Worm (Caenorhabditis elegans): ENCODE measurements around the gene gfm-1.

The gfm-1 gene

ce11 chrII:13148247-13148646, 31.0 kb downstream of the gfm-1 start:
- TF ChIP-seq aha-1 (tag): peak; percentile 5
- TF ChIP-seq nhr-28 (tag; optimal IDR thresholded peaks at IDR 0.05): peak; percentile 30
- no peak for TF ChIP-seq nhr-76 (tag; optimal IDR thresholded peaks at IDR 0.05)

- 0 out of 2 replicates have a peak, but pooled peaks have one; percentile 18 for TF ChIP-seq dmd-6 (GFP tag; IDR thresholded peaks at IDR 0.05)
- peak; percentile 84 for TF ChIP-seq aha-1 (tag)
- peak; percentile 12 for TF ChIP-seq mxl-3 (GFP tag; optimal IDR thresholded peaks at IDR 0.05)
- peak; percentile 80 for TF ChIP-seq nhr-28 (tag; optimal IDR thresholded peaks at IDR 0.05)
- TF ChIP-seq hlh-11 (tag; optimal IDR thresholded peaks at IDR 0.05): peak; percentile 29
- peak; percentile 16 for TF ChIP-seq hlh-30 (tag; optimal IDR thresholded peaks at IDR 0.05; ENCODE audit: insufficient read depth)
- no peak for TF ChIP-seq ceh-32 (tag; optimal IDR thresholded peaks at IDR 0.05; ENCODE audit: poor library complexity)
- TF ChIP-seq unc-62 (GFP tag; optimal IDR thresholded peaks at IDR 0.05 in 1 of 2): peak in 1 of 2 experiments; percentile 80
- TF ChIP-seq unc-62 (tag; optimal IDR thresholded peaks at IDR 0.05): no peak
- no peak for TF ChIP-seq ceh-82 (tag; optimal IDR thresholded peaks at IDR 0.05)
These were observed 32.7 kb downstream of the gfm-1 start for ce11 chrII:13149965-13150364.

- no peak for TF ChIP-seq nhr-48 (tag; optimal IDR thresholded peaks at IDR 0.05)
- no peak for TF ChIP-seq F26F4.8 (GFP tag; conservative IDR thresholded peaks at IDR 0.05)
- TF ChIP-seq ceh-20 (GFP tag; IDR thresholded peaks at IDR 0.05): no peak
- peak; percentile 32 for TF ChIP-seq aha-1 (tag)
- no peak for TF ChIP-seq F44E2.7 (GFP tag; IDR thresholded peaks at IDR 0.05)
- peak; percentile 81 for TF ChIP-seq set-16 (GFP tag; IDR thresholded peaks at IDR 0.05)
These were observed 35.1 kb downstream of the gfm-1 start for ce11 chrII:13152409-13152808.

- TF ChIP-seq hlh-30 (tag; optimal IDR thresholded peaks at IDR 0.05; ENCODE audit: insufficient read depth): no peak
- TF ChIP-seq duxl-1 (tag; optimal IDR thresholded peaks at IDR 0.05; ENCODE audit: poor library complexity): no peak
- no peak for TF ChIP-seq snpc-4 (tag; optimal IDR thresholded peaks at IDR 0.05)
These were observed 36.0 kb downstream of the gfm-1 start, which contains the start of gene spe-18 for ce11 chrII:13153299-13153698. Gene spe-18, minus strand, starts transcription at chrII:13153399.

- TF ChIP-seq lin-38 (GFP tag; IDR thresholded peaks at IDR 0.05) (peak; percentile 69), madf-9 (GFP tag; conservative IDR thresholded peaks at IDR 0.05) (no peak)
These were observed 38.8 kb downstream of the gfm-1 start for ce11 chrII:13156071-13156470.

ce11 chrII:13156971-13157370, 39.7 kb downstream of the gfm-1 start, which contains the start of the genes hpr-17 and F32A11.1:
Gene hpr-17, minus strand, starts transcription at chrII:13157047.
Gene F32A11.1, plus strand, starts transcription at chrII:13157329.
- TF ChIP-seq ces-1 (GFP tag; optimal IDR thresholded peaks at IDR 0.05): no peak
- TF ChIP-seq lin-29 (GFP tag; IDR thresholded peaks at IDR 0.05): peak; percentile 36; the same call in 1 of the 2 replicates
- no peak for TF ChIP-seq zip-11 (GFP tag; IDR thresholded peaks at IDR 0.05)
- peak; percentile 46 for TF ChIP-seq nhr-48 (tag; optimal IDR thresholded peaks at IDR 0.05)
- TF ChIP-seq lin-15B (tag; optimal IDR thresholded peaks at IDR 0.05): peak; percentile 53
- TF ChIP-seq unc-62 (GFP tag; optimal IDR thresholded peaks at IDR 0.05 in 1 of 2): peak in 1 of 2 experiments; percentile 90
- TF ChIP-seq unc-62 (tag; optimal IDR thresholded peaks at IDR 0.05): no peak
- TF ChIP-seq hlh-30 (tag; optimal IDR thresholded peaks at IDR 0.05; ENCODE audit: insufficient read depth): peak; percentile 68
- TF ChIP-seq aha-1 (tag): no peak
- TF ChIP-seq rbr-2 (tag; optimal IDR thresholded peaks at IDR 0.05): peak; percentile 72
- peak; percentile 63 for TF ChIP-seq F10B5.3 (tag; optimal IDR thresholded peaks at IDR 0.05)
- no peak for TF ChIP-seq ceh-62 (tag; optimal IDR thresholded peaks at IDR 0.05)
- TF ChIP-seq ztf-7 (tag; optimal IDR thresholded peaks at IDR 0.05): peak; percentile 67
- peak in 1 of 2 experiments; percentile 77 for TF ChIP-seq daf-16 (GFP tag; optimal IDR thresholded peaks at IDR 0.05)
- peak; percentile 61 for TF ChIP-seq daf-16 (tag; optimal IDR thresholded peaks at IDR 0.05)
- peak; percentile 2 for TF ChIP-seq nhr-77 (tag; optimal IDR thresholded peaks at IDR 0.05)
- peak in 1 of 2 experiments; percentile 89 for TF ChIP-seq lsy-2 (tag; optimal IDR thresholded peaks at IDR 0.05)
- TF ChIP-seq php-3 (GFP tag; IDR thresholded peaks at IDR 0.05): no peak
- TF ChIP-seq gei-8 (GFP tag; optimal IDR thresholded peaks at IDR 0.05): no peak
- TF ChIP-seq ceh-82 (tag; optimal IDR thresholded peaks at IDR 0.05): no peak
- peak; percentile 75 for TF ChIP-seq nhr-6 (tag; optimal IDR thresholded peaks at IDR 0.05)
- no peak for TF ChIP-seq zfp-2 (tag; optimal IDR thresholded peaks at IDR 0.05)
- peak; percentile 78 for TF ChIP-seq hmg-1.1 (GFP tag; IDR thresholded peaks at IDR 0.05)
- peak; percentile 71 for TF ChIP-seq duxl-1 (tag; optimal IDR thresholded peaks at IDR 0.05; ENCODE audit: poor library complexity)
- TF ChIP-seq mep-1 (tag; optimal IDR thresholded peaks at IDR 0.05): peak; percentile 84
- TF ChIP-seq ztf-11 (tag; optimal IDR thresholded peaks at IDR 0.05): no peak
- TF ChIP-seq pha-4 (GFP tag; IDR thresholded peaks at IDR 0.05): peak; percentile 64; the same call in 1 of the 2 replicates
- peak; percentile 54 for TF ChIP-seq pha-4 (tag; optimal IDR thresholded peaks at IDR 0.05)
- peak; percentile 65 for TF ChIP-seq lin-13 (GFP tag; optimal IDR thresholded peaks at IDR 0.05)

All from whole organism, L4 larva.